Fruit fly (Drosophila melanogaster): Measurements from ENCODE around the gene stwl.

The stwl gene

DNA sequence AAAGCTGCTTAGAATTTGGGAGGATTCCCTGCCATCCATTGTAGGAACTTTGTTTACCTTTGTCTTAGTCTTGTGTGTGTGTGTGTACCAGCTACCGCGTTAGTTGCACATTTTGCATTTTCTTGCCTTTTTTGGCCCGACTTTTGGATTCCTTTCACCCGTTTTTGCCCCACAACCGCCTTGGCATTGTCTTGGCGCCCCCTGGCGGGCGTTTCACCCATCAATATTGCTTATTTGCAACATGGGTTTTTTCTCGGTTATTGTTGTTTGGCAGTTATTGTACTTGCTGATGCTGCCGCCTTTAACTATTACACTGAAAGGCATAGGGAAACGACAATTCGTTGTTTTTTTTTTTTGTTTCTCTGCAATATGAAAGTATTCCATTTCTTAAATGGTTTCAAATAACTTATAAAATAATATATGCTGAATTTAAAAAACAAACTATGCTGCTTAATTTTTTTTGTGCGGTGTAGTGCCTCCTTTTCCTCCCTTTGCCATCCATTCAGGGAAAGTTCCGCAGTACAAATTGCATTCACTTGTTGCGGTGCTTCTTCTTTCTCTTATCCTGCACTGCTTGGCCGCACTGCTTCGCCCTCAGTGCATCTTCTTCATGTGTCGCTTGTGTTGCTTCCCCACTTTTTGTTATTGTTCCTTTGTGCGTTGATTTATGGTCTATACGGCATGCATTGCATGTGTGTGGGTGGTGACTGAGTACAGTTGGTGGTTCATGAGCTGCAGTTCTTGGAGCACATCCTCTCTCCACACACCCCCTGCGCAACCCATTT, 53.0 kb downstream of the stwl start:
- TF ChIP-seq CG5204 (GFP tag; optimal IDR thresholded peaks at IDR 0.05) (no peak), Clk (GFP tag; optimal IDR thresholded peaks at IDR 0.05) (no peak), cnc (optimal IDR thresholded peaks at IDR 0.05) (no peak), cic (GFP tag; optimal IDR thresholded peaks at IDR 0.05) (no peak), ovo (GFP tag; optimal IDR thresholded peaks at IDR 0.05) (no peak), Hr96 (GFP tag; optimal IDR thresholded peaks at IDR 0.05) (no peak), CG12768 (GFP tag; optimal IDR thresholded peaks at IDR 0.05) (no peak), Crg-1 (GFP tag; optimal IDR thresholded peaks at IDR 0.05) (no peak), CG7101 (tag; optimal IDR thresholded peaks at IDR 0.05) (no peak), CG1620 (GFP tag; optimal IDR thresholded peaks at IDR 0.05) (no peak)

DNA sequence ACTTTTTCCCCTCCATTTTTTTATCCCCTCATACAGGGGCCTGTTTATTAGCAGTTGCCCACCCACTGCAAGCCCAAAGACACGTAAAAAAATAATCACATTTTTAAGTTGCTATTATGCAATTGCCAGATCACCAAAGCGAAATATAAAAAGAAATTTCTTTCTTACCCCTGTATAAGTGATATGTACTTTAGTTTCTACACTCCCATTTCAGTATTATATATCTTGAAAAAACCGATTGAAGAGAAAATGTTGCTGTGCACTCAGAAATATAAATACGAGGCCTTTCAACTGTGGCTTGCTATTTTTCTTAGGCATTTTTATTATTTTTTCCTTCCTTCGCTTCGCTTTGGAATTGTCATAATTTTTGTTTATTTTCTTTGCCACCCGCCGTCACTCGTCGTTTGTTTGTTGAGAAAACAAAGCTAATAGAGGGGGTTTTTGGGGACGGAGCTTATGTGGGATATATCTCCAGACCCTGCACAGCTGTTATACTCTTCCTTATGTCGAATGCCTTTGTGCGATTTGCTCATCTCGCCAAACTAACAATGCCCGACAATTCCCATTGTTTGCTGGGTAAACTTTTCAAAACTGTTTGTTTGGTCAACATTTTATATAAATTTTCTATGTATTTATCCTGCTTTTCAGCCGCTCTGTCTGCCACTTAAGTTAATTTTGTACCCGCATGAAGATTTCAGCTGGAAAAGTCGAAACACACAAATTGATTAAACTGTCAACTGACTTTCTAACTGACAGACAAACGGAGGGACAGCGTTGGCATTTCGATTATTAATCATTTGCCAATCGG, 55.2 kb downstream of the stwl start:
- no peak for TF ChIP-seq Mnt (GFP tag; optimal IDR thresholded peaks at IDR 0.05)
- no peak for TF ChIP-seq Clk (GFP tag; optimal IDR thresholded peaks at IDR 0.05)
- TF ChIP-seq CG11617 (GFP tag; optimal IDR thresholded peaks at IDR 0.05), result no peak
- TF ChIP-seq CG1620 (GFP tag; optimal IDR thresholded peaks at IDR 0.05), result no peak
- no peak for TF ChIP-seq CG12768 (GFP tag; optimal IDR thresholded peaks at IDR 0.05)
- no peak for TF ChIP-seq cic (GFP tag; optimal IDR thresholded peaks at IDR 0.05)
- no peak for TF ChIP-seq Crg-1 (GFP tag; optimal IDR thresholded peaks at IDR 0.05)
- TF ChIP-seq Hr96 (GFP tag; optimal IDR thresholded peaks at IDR 0.05), result no peak
- TF ChIP-seq bab1 (GFP tag; optimal IDR thresholded peaks at IDR 0.05), result no peak
- TF ChIP-seq CG14711 (tag; optimal IDR thresholded peaks at IDR 0.05), result no peak
- TF ChIP-seq CG7101 (tag; optimal IDR thresholded peaks at IDR 0.05), result peak; percentile 6
- no peak for TF ChIP-seq CG7045 (GFP tag; optimal IDR thresholded peaks at IDR 0.05)
- peak; percentile 82 for TF ChIP-seq kay (GFP tag; ENCODE audit: borderline replicate concordance)

- TF ChIP-seq tj (GFP tag; optimal IDR thresholded peaks at IDR 0.05) (no peak), pad (GFP tag; optimal IDR thresholded peaks at IDR 0.05) (no peak), kay (GFP tag; ENCODE audit: borderline replicate concordance) (no peak)
These were observed 56.6 kb downstream of the stwl start for dm6 chr3L:14353161-14353560.

Measured in whole organism, adult.